Worm (Caenorhabditis elegans) whole organism, L1 larva: ENCODE results near the gene atf-4.

Source experiments
- C04F5.9 ChIP-seq: sonication (generic microtip); optimal IDR thresholded peaks from 2 replicates; lab custom pipeline; 2016; ENCODE audit warnings: missing genetic modification characterization, missing compliant biosample characterization
- F16B12.6 ChIP-seq: fragments of 150-350 bp; optimal IDR thresholded peaks from 2 replicates; lab custom pipeline; 2014; ENCODE audit warnings: missing biosample characterization, missing genetic modification characterization
- ama-1 ChIP-seq: fragments of 150-350 bp; optimal IDR thresholded peaks from 2 replicates; lab custom pipeline; 2014
- blmp-1 ChIP-seq: fragments of 150-350 bp; optimal IDR thresholded peaks from 2 replicates; lab custom pipeline; 2014; ENCODE audit warnings: missing biosample characterization, missing genetic modification characterization
- dpl-1 ChIP-seq, 3 experiments: fragments of 150-350 bp in 2 of 3; sonication (generic microtip) in 1 of 3; optimal IDR thresholded peaks; 2 replicates each; lab custom pipeline; 2014 to 2017; ENCODE audit warnings: missing biosample characterization in 3 of 3, missing genetic modification characterization in 3 of 3, missing genetic modification reagents in 3 of 3
- dsc-1 ChIP-seq: sonication (generic microtip); optimal IDR thresholded peaks from 2 replicates; lab custom pipeline; 2016; ENCODE audit warnings: mild to moderate bottlenecking, missing genetic modification characterization, missing compliant biosample characterization
- efl-1 ChIP-seq, 4 experiments: fragments of 150-350 bp; optimal IDR thresholded peaks in 3 of 4; peaks in 1 of 4; 1 replicate in 1 of 4; 2 replicates in 3 of 4; lab custom pipeline; 2014; ENCODE audit warnings: missing biosample characterization in 2 of 4, missing genetic modification characterization in 2 of 4, missing genetic modification reagents in 2 of 4
- efl-3 ChIP-seq: fragments of 200-800 bp; sonication (Bioruptor generic); optimal IDR thresholded peaks from 2 replicates; lab custom pipeline; 2018; ENCODE audit warnings: mild to moderate bottlenecking, missing genetic modification characterization, missing compliant biosample characterization
- egl-27 ChIP-seq, 2 experiments: fragments of 150-350 bp in 1 of 2; sonication (generic microtip); optimal IDR thresholded peaks; 3 replicates each; lab custom pipeline; 2017 to 2018; ENCODE audit warnings: missing biosample characterization in 2 of 2, missing genetic modification characterization in 2 of 2, missing genetic modification reagents in 2 of 2
- elt-2 ChIP-seq: sonication (generic microtip); optimal IDR thresholded peaks from 2 replicates; lab custom pipeline; 2016; ENCODE audit warnings: missing genetic modification characterization, mild to moderate bottlenecking, inconsistent platforms, missing compliant biosample characterization, missing genetic modification reagents
- fkh-10 ChIP-seq: sonication (generic microtip); optimal IDR thresholded peaks from 2 replicates; lab custom pipeline; 2017; ENCODE audit warnings: missing biosample characterization, missing genetic modification reagents, missing genetic modification characterization
- fkh-8 ChIP-seq: sonication (generic microtip); optimal IDR thresholded peaks from 2 replicates; lab custom pipeline; 2016; ENCODE audit warnings: mild to moderate bottlenecking, missing genetic modification characterization, missing compliant biosample characterization
- fos-1 ChIP-seq: fragments of 150-350 bp; optimal IDR thresholded peaks from 2 replicates; lab custom pipeline; 2014; ENCODE audit warnings: missing biosample characterization, missing genetic modification characterization
- grh-1 ChIP-seq: fragments of 200-800 bp; sonication (Bioruptor generic); IDR thresholded peaks from 2 replicates; pipeline ENCODE4 v1.3.6; 2022; ENCODE audit warnings: missing genetic modification reagents, missing genetic modification characterization, missing compliant biosample characterization
- hlh-17 ChIP-seq: fragments of 200-800 bp; sonication (Bioruptor generic); optimal IDR thresholded peaks from 2 replicates; lab custom pipeline; 2018; ENCODE audit warnings: missing genetic modification characterization, mild to moderate bottlenecking, missing compliant biosample characterization, moderate library complexity, borderline replicate concordance
- hpl-2 ChIP-seq: fragments of 150-350 bp; optimal IDR thresholded peaks from 2 replicates; lab custom pipeline; 2014; ENCODE audit warnings: missing biosample characterization, missing genetic modification reagents, missing genetic modification characterization
- isw-1 ChIP-seq: fragments of 200-800 bp; sonication (Bioruptor generic); IDR thresholded peaks from 2 replicates; pipeline ENCODE4 v1.3.6; 2022; ENCODE audit warnings: missing genetic modification characterization, missing compliant biosample characterization
- lin-13 ChIP-seq: fragments of 150-350 bp; optimal IDR thresholded peaks from 2 replicates; lab custom pipeline; 2014; ENCODE audit warnings: missing biosample characterization, missing genetic modification reagents, missing genetic modification characterization
- lin-15B ChIP-seq: fragments of 150-350 bp; sonication (generic microtip); optimal IDR thresholded peaks from 3 replicates; lab custom pipeline; 2014; ENCODE audit warnings: missing biosample characterization, missing genetic modification characterization
- lin-39 ChIP-seq: fragments of 150-350 bp; optimal IDR thresholded peaks from 2 replicates; lab custom pipeline; 2014; ENCODE audit warnings: missing biosample characterization, missing genetic modification reagents, missing genetic modification characterization
- lir-3 ChIP-seq: sonication (generic microtip); optimal IDR thresholded peaks from 2 replicates; lab custom pipeline; 2016; ENCODE audit warnings: mild to moderate bottlenecking, missing genetic modification characterization, moderate library complexity, missing compliant biosample characterization; ENCODE audit not compliant: poor library complexity
- mef-2 ChIP-seq: fragments of 150-350 bp; optimal IDR thresholded peaks from 2 replicates; lab custom pipeline; 2014; ENCODE audit warnings: missing biosample characterization, missing genetic modification characterization
- mep-1 ChIP-seq: fragments of 150-350 bp; optimal IDR thresholded peaks from 2 replicates; lab custom pipeline; 2014; ENCODE audit warnings: missing biosample characterization, missing genetic modification characterization
- nhr-28 ChIP-seq: fragments of 150-350 bp; optimal IDR thresholded peaks from 2 replicates; lab custom pipeline; 2014; ENCODE audit warnings: missing biosample characterization, missing genetic modification characterization
- nhr-76 ChIP-seq: sonication (generic microtip); optimal IDR thresholded peaks from 2 replicates; lab custom pipeline; 2017; ENCODE audit warnings: missing biosample characterization, missing genetic modification characterization
- nhr-77 ChIP-seq: fragments of 150-350 bp; optimal IDR thresholded peaks from 2 replicates; lab custom pipeline; 2014; ENCODE audit warnings: missing biosample characterization, missing genetic modification characterization
- nhr-90 ChIP-seq: sonication (generic microtip); optimal IDR thresholded peaks from 2 replicates; lab custom pipeline; 2016; ENCODE audit warnings: mild to moderate bottlenecking, missing genetic modification characterization, missing compliant biosample characterization; ENCODE audit not compliant: poor library complexity
- pax-3 ChIP-seq: fragments of 200-800 bp; sonication (Bioruptor generic); optimal IDR thresholded peaks from 2 replicates; lab custom pipeline; 2018; ENCODE audit warnings: mild to moderate bottlenecking, missing genetic modification characterization, moderate library complexity, missing compliant biosample characterization
- pqm-1 ChIP-seq: sonication (generic microtip); optimal IDR thresholded peaks from 3 replicates; lab custom pipeline; 2017; ENCODE audit warnings: missing biosample characterization, missing genetic modification characterization
- rnt-1 ChIP-seq: sonication (generic microtip); optimal IDR thresholded peaks from 2 replicates; lab custom pipeline; 2016; ENCODE audit warnings: mild to moderate bottlenecking, missing genetic modification characterization, moderate library complexity, missing compliant biosample characterization
- snu-23 ChIP-seq: sonication (generic microtip); optimal IDR thresholded peaks from 2 replicates; lab custom pipeline; 2016; ENCODE audit warnings: missing genetic modification characterization, missing compliant biosample characterization
- sptf-1 ChIP-seq: fragments of 150-350 bp; optimal IDR thresholded peaks from 2 replicates; lab custom pipeline; 2014; ENCODE audit warnings: missing biosample characterization, missing genetic modification characterization
- swsn-7 ChIP-seq: sonication (generic microtip); optimal IDR thresholded peaks from 2 replicates; lab custom pipeline; 2016; ENCODE audit warnings: missing genetic modification characterization, missing compliant biosample characterization
- tbx-2 ChIP-seq: sonication (generic microtip); optimal IDR thresholded peaks from 2 replicates; lab custom pipeline; 2016; ENCODE audit warnings: missing genetic modification characterization, missing compliant biosample characterization
- tlp-1 ChIP-seq: fragments of 150-350 bp; optimal IDR thresholded peaks from 2 replicates; lab custom pipeline; 2014; ENCODE audit warnings: missing biosample characterization, missing genetic modification characterization
- unc-62 ChIP-seq: fragments of 150-350 bp; optimal IDR thresholded peaks from 2 replicates; lab custom pipeline; 2014; ENCODE audit warnings: missing biosample characterization, missing genetic modification reagents, missing genetic modification characterization
- vab-15 ChIP-seq: sonication (generic microtip); optimal IDR thresholded peaks from 2 replicates; lab custom pipeline; 2017; ENCODE audit warnings: missing genotype, mild to moderate bottlenecking, missing genetic modification characterization, missing compliant biosample characterization
- xbp-1 ChIP-seq: sonication (generic microtip); optimal IDR thresholded peaks from 2 replicates; lab custom pipeline; 2016; ENCODE audit warnings: missing genetic modification characterization, missing compliant biosample characterization
- zag-1 ChIP-seq: fragments of 150-350 bp; optimal IDR thresholded peaks from 2 replicates; lab custom pipeline; 2014; ENCODE audit warnings: missing biosample characterization, missing genetic modification characterization
- zip-4 ChIP-seq: fragments of 200-800 bp; sonication (Bioruptor generic); optimal IDR thresholded peaks from 2 replicates; lab custom pipeline; 2018; ENCODE audit warnings: mild to moderate bottlenecking, missing genetic modification characterization, moderate library complexity, missing compliant biosample characterization
- ztf-11 ChIP-seq, 2 experiments: sonication (generic microtip); optimal IDR thresholded peaks; 2 replicates each; lab custom pipeline; 2016 to 2017; ENCODE audit warnings: missing genetic modification characterization in 2 of 2, missing biosample characterization in 1 of 2, missing compliant biosample characterization in 1 of 2
- ztf-4 ChIP-seq: fragments of 150-350 bp; optimal IDR thresholded peaks from 2 replicates; lab custom pipeline; 2014; ENCODE audit warnings: missing biosample characterization, missing genetic modification characterization

The atf-4 gene

ce11 chrX:14818464-14819259 lies 8.1 kb upstream of the atf-4 start, which contains the start of gene epn-1 (continued):
- TF ChIP-seq fos-1 (tag; lab: Kevin White, UChicago) (peak; percentile 89), zag-1 (tag; lab: Kevin White, UChicago) (peak; percentile 13), hpl-2 (GFP tag; lab: Kevin White, UChicago) (peak; percentile 87), swsn-7 (tag; lab: Kevin White, UChicago) (peak; percentile 99), hlh-17 (no peak), tbx-2 (tag; lab: Kevin White, UChicago) (peak; percentile 99), lin-13 (GFP tag; lab: Kevin White, UChicago) (peak; percentile 93), grh-1 (GFP tag; lab: Robert Waterston, UW) (peak; percentile 94), F16B12.6 (peak; percentile 26), efl-3 (peak; percentile 39), pax-3 (tag; lab: Kevin White, UChicago) (peak; percentile 98), fkh-8 (tag; lab: Kevin White, UChicago) (peak; percentile 99), zip-4 (GFP tag; lab: Kevin White, UChicago) (peak; percentile 89), unc-62 (GFP tag; lab: Kevin White, UChicago) (no peak), blmp-1 (peak; percentile 52), ztf-11 (tag; optimal IDR thresholded peaks at IDR 0.05; lab: Kevin White, UChicago) (peak in 1 of 2 experiments; percentile 91), fkh-10 (GFP tag; lab: Kevin White, UChicago) (peak; percentile 85), dpl-1 (GFP tag; optimal IDR thresholded peaks at IDR 0.05; lab: Kevin White, UChicago) (peak; percentile 66 to 74 (median 67)), vab-15 (tag; lab: Kevin White, UChicago) (no peak), xbp-1 (tag; lab: Kevin White, UChicago) (peak; percentile 94), pqm-1 (no peak), ztf-4 (tag; lab: Kevin White, UChicago) (peak; percentile 92), C04F5.9 (tag; lab: Kevin White, UChicago) (peak; percentile 69), nhr-28 (tag; lab: Kevin White, UChicago) (peak; percentile 32), ama-1 (lab: Kevin White, UChicago) (no peak), nhr-77 (peak; percentile 97), tlp-1 (tag; lab: Kevin White, UChicago) (no peak), nhr-90 (tag; lab: Kevin White, UChicago) (peak; percentile 97), rnt-1 (tag; lab: Kevin White, UChicago) (peak; percentile 94), egl-27 (tag; optimal IDR thresholded peaks at IDR 0.05; lab: Kevin White, UChicago) (peak; percentile 85 to 97), mep-1 (peak; percentile 87), lin-15B (tag; lab: Kevin White, UChicago) (peak; percentile 51), snu-23 (peak; percentile 99), mef-2 (tag; lab: Kevin White, UChicago) (peak; percentile 95), isw-1 (peak; percentile 94), lir-3 (tag; lab: Kevin White, UChicago) (peak; percentile 83), dsc-1 (tag; lab: Kevin White, UChicago) (peak; percentile 98), elt-2 (tag; lab: Kevin White, UChicago) (peak; percentile 95), nhr-76 (peak; percentile 45), sptf-1 (tag; lab: Kevin White, UChicago) (no peak)
- TF ChIP-seq, all 84 proteins: peak for 68

ce11 chrX:14816717-14817116 lies 6.1 kb upstream of the atf-4 start:
- peak; percentile 76 for TF ChIP-seq elt-2 (tag; lab: Kevin White, UChicago)
- TF ChIP-seq efl-1 (optimal IDR thresholded peaks at IDR 0.05; lab: Kevin White, UChicago): no peak
- peak in 1 of 2 experiments; percentile 85 for TF ChIP-seq efl-1 (GFP tag; optimal IDR thresholded peaks at IDR 0.05 in 1 of 2; lab: Kevin White, UChicago)
- TF ChIP-seq lin-39 (tag; lab: Kevin White, UChicago): no peak
